Fruit fly (Drosophila melanogaster): ENCODE measurements around the gene SF2.

SF2 gene

DNA sequence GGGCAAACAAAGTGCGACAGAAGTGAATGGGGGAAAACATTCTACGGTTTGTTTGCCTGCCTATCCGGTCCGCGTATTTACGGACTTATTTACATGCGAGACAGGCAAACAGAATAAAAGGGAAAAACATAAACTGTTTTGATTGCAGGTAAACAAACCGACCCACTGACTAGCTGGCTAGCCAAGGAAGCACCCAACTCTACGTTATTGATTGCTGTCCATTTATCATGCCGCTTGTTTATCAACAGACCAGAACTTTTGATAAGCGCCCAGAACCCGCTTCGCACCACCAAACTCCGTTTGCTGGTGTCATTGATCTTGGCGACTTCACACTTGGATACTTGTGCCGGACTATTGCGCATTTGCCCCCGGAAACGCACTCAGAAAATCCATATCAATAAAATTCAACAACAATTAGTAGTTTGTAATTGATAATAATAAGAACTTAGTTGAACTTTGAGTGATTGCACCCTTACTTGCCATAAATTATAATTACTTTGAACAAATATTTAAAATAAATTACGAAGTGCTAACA lies 9.9 kb downstream of the SF2 start (continued):
- peak; percentile 52 for TF ChIP-seq MTF-1 (GFP tag; optimal IDR thresholded peaks at IDR 0.05; ENCODE audit: borderline replicate concordance)
- no peak for TF ChIP-seq aop (GFP tag; IDR thresholded peaks at IDR 0.05)
- no peak for TF ChIP-seq disco-r (GFP tag; optimal IDR thresholded peaks at IDR 0.05)
- no peak for TF ChIP-seq hkb (optimal IDR thresholded peaks at IDR 0.05)
- TF ChIP-seq hkb (GFP tag; IDR thresholded peaks at IDR 0.05): peak; percentile 58; the same call in 1 of the 2 replicates
- TF ChIP-seq danr (GFP tag; IDR thresholded peaks at IDR 0.05): peak; percentile 60; the same call in 1 of the 2 replicates
- peak; percentile 22 for TF ChIP-seq CG15073 (GFP tag; optimal IDR thresholded peaks at IDR 0.05)
- peak; percentile 73 for TF ChIP-seq CG9727 (GFP tag; optimal IDR thresholded peaks at IDR 0.05)
- TF ChIP-seq Sin3A (optimal IDR thresholded peaks at IDR 0.05): no peak
- peak; percentile 78 for TF ChIP-seq Lhr (GFP tag; optimal IDR thresholded peaks at IDR 0.05)
- TF ChIP-seq mirr (GFP tag; optimal IDR thresholded peaks at IDR 0.05): peak; percentile 72
- TF ChIP-seq HHEX (GFP tag; optimal IDR thresholded peaks at IDR 0.05): peak; percentile 58
- no peak for TF ChIP-seq Scr (GFP tag; IDR thresholded peaks at IDR 0.05; ENCODE audit: partially characterized antibody)
- TF ChIP-seq pum (GFP tag; optimal IDR thresholded peaks at IDR 0.05): peak; percentile 19
- peak; percentile 26 for TF ChIP-seq maf-S (GFP tag; optimal IDR thresholded peaks at IDR 0.05)
- TF ChIP-seq Oli (tag; optimal IDR thresholded peaks at IDR 0.05): no peak
- peak; percentile 72 for TF ChIP-seq ara (GFP tag; IDR thresholded peaks at IDR 0.05)
- peak; percentile 24; the same call in 1 of the 2 replicates for TF ChIP-seq crol (GFP tag; IDR thresholded peaks at IDR 0.05)
- TF ChIP-seq tna (GFP tag; IDR thresholded peaks at IDR 0.05; ENCODE audit: partially characterized antibody): no peak
- peak; percentile 58; the same call in 2 of the 3 replicates for TF ChIP-seq CG17361 (GFP tag; IDR thresholded peaks at IDR 0.05)
- TF ChIP-seq lov (optimal IDR thresholded peaks at IDR 0.05): no peak
- TF ChIP-seq lov (GFP tag; IDR thresholded peaks at IDR 0.05): peak; percentile 61; the same call in 1 of the 3 replicates
- TF ChIP-seq sens-2 (GFP tag; IDR thresholded peaks at IDR 0.05): peak; percentile 23; the same call in 1 of the 2 replicates
- peak; percentile 62 for TF ChIP-seq Atf3 (GFP tag; optimal IDR thresholded peaks at IDR 0.05)
- TF ChIP-seq sqz (GFP tag; optimal IDR thresholded peaks at IDR 0.05): no peak
- TF ChIP-seq cg (GFP tag; optimal IDR thresholded peaks at IDR 0.05): no peak
- no peak for TF ChIP-seq ab (GFP tag; optimal IDR thresholded peaks at IDR 0.05)
- no peak for TF ChIP-seq Adf1 (GFP tag; IDR thresholded peaks at IDR 0.05)
- peak; percentile 30; the same call in 1 of the 2 replicates for TF ChIP-seq CG4730 (GFP tag; IDR thresholded peaks at IDR 0.05)
- TF ChIP-seq CG4617 (GFP tag; optimal IDR thresholded peaks at IDR 0.05; ENCODE audit: borderline replicate concordance): peak; percentile 0
- peak; percentile 77 for TF ChIP-seq grn (GFP tag; optimal IDR thresholded peaks at IDR 0.05)
- peak; percentile 29 for TF ChIP-seq CG1602 (GFP tag; optimal IDR thresholded peaks at IDR 0.05)
- no peak for TF ChIP-seq Deaf1 (tag; optimal IDR thresholded peaks at IDR 0.05)
- TF ChIP-seq trem (tag; optimal IDR thresholded peaks at IDR 0.05): no peak
- peak; percentile 77 for TF ChIP-seq odd (GFP tag; optimal IDR thresholded peaks at IDR 0.05)
- peak; percentile 36; the same call in 1 of the 2 replicates for TF ChIP-seq HLH3B (GFP tag; IDR thresholded peaks at IDR 0.05)
- no peak for TF ChIP-seq Bgb (GFP tag; IDR thresholded peaks at IDR 0.05; ENCODE audit: partially characterized antibody)
- no peak for TF ChIP-seq CG5245 (GFP tag; optimal IDR thresholded peaks at IDR 0.05)
- peak; percentile 79 for TF ChIP-seq seq (GFP tag; IDR thresholded peaks at IDR 0.05)
- peak; percentile 18 for TF ChIP-seq CG34376 (GFP tag; optimal IDR thresholded peaks at IDR 0.05)
- TF ChIP-seq HLH54F (GFP tag; optimal IDR thresholded peaks at IDR 0.05): no peak
- TF ChIP-seq Pdp1 (GFP tag; optimal IDR thresholded peaks at IDR 0.05): peak; percentile 20 to 57
- TF ChIP-seq CG3407 (GFP tag; optimal IDR thresholded peaks at IDR 0.05): peak; percentile 87
- TF ChIP-seq Aef1 (GFP tag; IDR thresholded peaks at IDR 0.05): no peak
- peak; percentile 21 for TF ChIP-seq CG9797 (GFP tag; optimal IDR thresholded peaks at IDR 0.05)
- TF ChIP-seq nmo (GFP tag; optimal IDR thresholded peaks at IDR 0.05): no peak
- TF ChIP-seq CG2120 (GFP tag; optimal IDR thresholded peaks at IDR 0.05): peak; percentile 60
- peak; percentile 55; the same call in 1 of the 2 replicates for TF ChIP-seq E2f1 (GFP tag; IDR thresholded peaks at IDR 0.05)
- no peak for TF ChIP-seq lilli (GFP tag; optimal IDR thresholded peaks at IDR 0.05)
- TF ChIP-seq NfI (GFP tag; optimal IDR thresholded peaks at IDR 0.05): peak; percentile 20
- TF ChIP-seq cad (GFP tag; optimal IDR thresholded peaks at IDR 0.05): no peak
